Worm (Caenorhabditis elegans) whole organism, L4 larva: ENCODE results near the gene F08G12.3.
A peak's percentile ranks its signal among the peaks of the same experiment; 100 is the strongest.

ENCODE experiments used
- D1046.2 ChIP-seq: fragments of 200-800 bp; sonication (Bioruptor generic); IDR thresholded peaks from 2 replicates; pipeline ENCODE4 v1.3.6; 2022; ENCODE audit warnings: missing genetic modification characterization, missing compliant biosample characterization
- F26F4.8 ChIP-seq: fragments of 200-800 bp; sonication (Bioruptor generic); conservative IDR thresholded peaks from 2 replicates; pipeline ENCODE4 v1.3.6; 2022; ENCODE audit warnings: missing genetic modification characterization, missing compliant biosample characterization
- F44E2.7 ChIP-seq: fragments of 200-800 bp; sonication (Bioruptor generic); IDR thresholded peaks from 2 replicates; pipeline ENCODE4 v2.1.2; 2022; ENCODE audit warnings: missing genetic modification characterization, missing compliant biosample characterization
- F49E8.2 ChIP-seq: sonication (generic microtip); optimal IDR thresholded peaks from 2 replicates; lab custom pipeline; 2016; ENCODE audit warnings: missing compliant biosample characterization, mild to moderate bottlenecking, missing genetic modification characterization, borderline replicate concordance
- R02D3.7 ChIP-seq: fragments of 150-350 bp; sonication (generic microtip); optimal IDR thresholded peaks from 3 replicates; lab custom pipeline; 2014; ENCODE audit warnings: missing biosample characterization, missing genetic modification characterization
- Y105C5A.15 ChIP-seq: fragments of 200-800 bp; sonication (Bioruptor generic); IDR thresholded peaks from 2 replicates; pipeline ENCODE4 v1.3.6; 2022; ENCODE audit warnings: missing genetic modification characterization, missing compliant biosample characterization
- Y48G9A.11 ChIP-seq: fragments of 200-800 bp; sonication (Bioruptor generic); IDR thresholded peaks from 2 replicates; pipeline ENCODE4 v1.3.6; 2022; ENCODE audit warnings: missing genetic modification reagents, missing genetic modification characterization, missing compliant biosample characterization
- Y5F2A.4 ChIP-seq: fragments of 200-800 bp; sonication (Bioruptor generic); optimal IDR thresholded peaks from 2 replicates; lab custom pipeline; 2018; ENCODE audit warnings: mild to moderate bottlenecking, missing genetic modification characterization, missing compliant biosample characterization
- Y75B8A.6 ChIP-seq: fragments of 200-800 bp; sonication (Bioruptor generic); IDR thresholded peaks from 2 replicates; pipeline ENCODE4 v1.3.6; 2022; ENCODE audit warnings: missing genetic modification reagents, missing genetic modification characterization, missing compliant biosample characterization
- aha-1 ChIP-seq: fragments of 150-350 bp; peaks from one replicate; lab custom pipeline; 2014; ENCODE audit warnings: missing biosample characterization, missing genetic modification characterization
- arid-1 ChIP-seq: fragments of 200-800 bp; sonication (Bioruptor generic); conservative IDR thresholded peaks from 2 replicates; pipeline ENCODE4 v1.3.6; 2022; ENCODE audit warnings: missing genetic modification reagents, missing genetic modification characterization, missing compliant biosample characterization
- ceh-20 ChIP-seq: fragments of 200-800 bp; sonication (Bioruptor generic); IDR thresholded peaks from 2 replicates; pipeline ENCODE4 v1.3.6; 2022; ENCODE audit warnings: missing genetic modification reagents, missing genetic modification characterization, missing compliant biosample characterization
- ceh-28 ChIP-seq: fragments of 150-350 bp; optimal IDR thresholded peaks from 2 replicates; lab custom pipeline; 2014; ENCODE audit warnings: missing biosample characterization, missing genetic modification reagents, missing genetic modification characterization
- ceh-32 ChIP-seq: sonication (generic microtip); optimal IDR thresholded peaks from 2 replicates; lab custom pipeline; 2016; ENCODE audit warnings: mild to moderate bottlenecking, missing genetic modification characterization, missing compliant biosample characterization; ENCODE audit not compliant: poor library complexity
- ceh-44 ChIP-seq: fragments of 200-800 bp; sonication (Bioruptor generic); IDR thresholded peaks from 2 replicates; pipeline ENCODE4 v1.3.6; 2022; ENCODE audit warnings: missing genetic modification reagents, missing genetic modification characterization, missing compliant biosample characterization
- ceh-82 ChIP-seq: sonication (generic microtip); optimal IDR thresholded peaks from 2 replicates; lab custom pipeline; 2017; ENCODE audit warnings: missing biosample characterization, missing genetic modification characterization
- ctbp-1 ChIP-seq: fragments of 200-800 bp; sonication (Bioruptor generic); IDR thresholded peaks from 2 replicates; pipeline ENCODE4 v1.3.6; 2022; ENCODE audit warnings: missing genetic modification reagents, missing genetic modification characterization, missing compliant biosample characterization
- egl-43 ChIP-seq: fragments of 200-800 bp; sonication (Bioruptor generic); IDR thresholded peaks from 2 replicates; pipeline ENCODE4 v1.3.6; 2022; ENCODE audit warnings: missing genetic modification reagents, missing genetic modification characterization, missing compliant biosample characterization
- hlh-30 ChIP-seq: sonication (generic microtip); optimal IDR thresholded peaks from 2 replicates; lab custom pipeline; 2017; ENCODE audit warnings: antibody characterized with exemption, mild to moderate bottlenecking, missing genetic modification characterization, missing compliant biosample characterization; ENCODE audit not compliant: insufficient read depth
- lim-7 ChIP-seq: fragments of 200-800 bp; sonication (Bioruptor generic); IDR thresholded peaks from 2 replicates; pipeline ENCODE4 v1.3.6; 2022; ENCODE audit warnings: missing genetic modification characterization, missing compliant biosample characterization
- madf-5 ChIP-seq, 2 experiments: fragments of 200-800 bp; sonication (Bioruptor generic); IDR thresholded peaks; 2 replicates each; pipeline ENCODE4 v1.3.6; 2022; ENCODE audit warnings: missing compliant biosample characterization in 2 of 2, missing genetic modification characterization in 2 of 2
- mdt-29 ChIP-seq: fragments of 200-800 bp; sonication (Bioruptor generic); IDR thresholded peaks from 2 replicates; pipeline ENCODE4 v1.3.6; 2022; ENCODE audit warnings: missing genetic modification reagents, missing genetic modification characterization, missing compliant biosample characterization
- nhr-28 ChIP-seq: fragments of 150-350 bp; optimal IDR thresholded peaks from 2 replicates; lab custom pipeline; 2014; ENCODE audit warnings: missing biosample characterization, missing genetic modification characterization
- nhr-48 ChIP-seq: sonication (generic microtip); optimal IDR thresholded peaks from 2 replicates; lab custom pipeline; 2016; ENCODE audit warnings: mild to moderate bottlenecking, missing genetic modification characterization, missing compliant biosample characterization
- nhr-76 ChIP-seq: fragments of 150-350 bp; optimal IDR thresholded peaks from 2 replicates; lab custom pipeline; 2014; ENCODE audit warnings: missing biosample characterization, missing genetic modification characterization
- snpc-4 ChIP-seq: fragments of 150-350 bp; optimal IDR thresholded peaks from 2 replicates; lab custom pipeline; 2014; ENCODE audit warnings: missing biosample characterization, missing genetic modification characterization
- spr-1 ChIP-seq: sonication (generic microtip); optimal IDR thresholded peaks from 2 replicates; lab custom pipeline; 2016; ENCODE audit warnings: mild to moderate bottlenecking, missing genetic modification characterization, missing compliant biosample characterization
- unc-39 ChIP-seq: sonication (generic microtip); optimal IDR thresholded peaks from 2 replicates; lab custom pipeline; 2017; ENCODE audit warnings: missing biosample characterization, missing genetic modification characterization
- unc-62 ChIP-seq, 3 experiments: fragments of 150-350 bp in 1 of 3; sonication (generic microtip); optimal IDR thresholded peaks in 2 of 3; peaks in 1 of 3; 1 replicate in 1 of 3; 2 replicates in 2 of 3; lab custom pipeline; 2014 to 2017; ENCODE audit warnings: missing biosample characterization in 3 of 3, missing genetic modification characterization in 3 of 3, missing genetic modification reagents in 3 of 3, missing genotype in 1 of 3
- zfp-2 ChIP-seq: sonication (generic microtip); optimal IDR thresholded peaks from 2 replicates; lab custom pipeline; 2016; ENCODE audit warnings: mild to moderate bottlenecking, missing genetic modification characterization, missing compliant biosample characterization
- zip-2 ChIP-seq: fragments of 150-350 bp; optimal IDR thresholded peaks from 2 replicates; lab custom pipeline; 2014; ENCODE audit warnings: missing biosample characterization, missing genetic modification characterization

Gene F08G12.3

DNA sequence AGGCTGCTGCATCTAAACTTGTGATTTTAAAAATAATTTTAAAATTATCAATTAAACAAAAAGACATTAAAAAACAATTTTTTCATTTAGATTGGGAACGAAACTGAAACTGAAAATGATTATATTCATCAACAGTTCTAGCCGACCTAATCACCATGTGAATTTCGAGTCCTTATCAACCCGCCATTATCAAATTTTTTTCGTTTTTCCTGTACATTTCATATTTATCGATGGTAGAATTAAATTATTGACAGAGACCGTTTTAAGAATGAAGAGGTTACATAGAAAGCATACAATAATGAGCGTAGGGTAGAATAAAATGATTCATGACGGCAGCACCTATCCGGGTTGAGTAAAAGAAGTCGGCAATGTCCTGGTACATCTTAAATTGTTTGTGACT is 24.2 kb downstream of the F08G12.3 start, which contains the start of gene asm-2 (continued):
- TF ChIP-seq ceh-32: no peak
- TF ChIP-seq Y75B8A.6 (GFP tag; lab: Robert Waterston, UW): no peak
- TF ChIP-seq F26F4.8: no peak
- peak; percentile 87 for TF ChIP-seq nhr-28 (tag; lab: Kevin White, UChicago)
- no peak for TF ChIP-seq arid-1 (GFP tag; lab: Robert Waterston, UW)
- TF ChIP-seq snpc-4 (tag; lab: Kevin White, UChicago): no peak

DNA sequence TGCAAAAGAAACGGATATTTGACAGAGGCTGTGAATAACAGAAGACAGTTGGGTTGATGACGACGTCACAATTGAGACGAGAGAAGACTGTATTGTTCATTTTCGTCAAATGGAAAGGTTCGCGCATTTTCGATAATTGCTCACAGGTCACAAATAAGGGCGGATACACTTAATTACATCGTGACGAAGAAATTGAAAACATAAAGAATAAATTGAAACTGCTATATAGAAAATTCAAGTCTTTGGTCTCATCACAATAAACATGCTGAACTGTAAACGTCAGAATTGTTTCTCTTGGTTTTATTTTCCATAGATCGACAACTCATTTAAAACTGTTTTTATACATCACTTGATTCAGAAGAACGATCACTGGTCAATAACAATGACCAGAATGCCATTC is 26.8 kb downstream of the F08G12.3 start, which contains the start of gene ZK455.5:
TSS of gene ZK455.5 (minus strand) at position 101 of the 400 bp plus-strand sequence.
- TF ChIP-seq nhr-76 (no peak), lim-7 (GFP tag; lab: Robert Waterston, UW) (no peak), ceh-82 (tag; lab: Kevin White, UChicago) (no peak), zfp-2 (tag; lab: Kevin White, UChicago) (no peak), arid-1 (GFP tag; lab: Robert Waterston, UW) (no peak), unc-39 (tag; lab: Kevin White, UChicago) (no peak), unc-62 (GFP tag; optimal IDR thresholded peaks at IDR 0.05 in 1 of 2; lab: Kevin White, UChicago) (no peak), unc-62 (tag; optimal IDR thresholded peaks at IDR 0.05; lab: Kevin White, UChicago) (no peak), ceh-44 (no peak), F44E2.7 (no peak), mdt-29 (GFP tag; lab: Robert Waterston, UW) (no peak), F26F4.8 (no peak), nhr-48 (no peak), ceh-20 (GFP tag; lab: Robert Waterston, UW) (no peak), R02D3.7 (tag; lab: Kevin White, UChicago) (no peak), hlh-30 (no peak), D1046.2 (GFP tag; lab: Robert Waterston, UW) (no peak)
- TF ChIP-seq, all 104 proteins: peak for 0

DNA sequence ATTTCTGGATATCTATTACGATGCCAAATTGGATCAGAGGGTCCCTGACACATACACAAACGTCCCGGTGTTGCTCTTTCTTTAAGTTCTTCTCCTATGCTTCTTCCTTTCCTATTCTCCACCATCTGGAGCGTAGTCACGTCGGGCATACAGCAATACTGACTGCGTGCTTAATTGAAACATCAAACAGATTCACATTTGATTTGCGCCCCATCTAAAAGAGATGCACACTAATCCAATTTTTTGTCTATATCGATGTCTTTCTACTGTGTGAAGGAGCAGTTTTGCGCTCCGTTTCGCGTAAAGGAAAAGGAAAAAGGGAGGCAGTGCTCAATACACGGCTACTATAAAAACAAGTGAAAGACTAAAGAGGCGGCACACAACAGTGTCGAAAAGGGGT is 28.7 kb downstream of the F08G12.3 start:
- no peak for TF ChIP-seq spr-1 (tag; lab: Kevin White, UChicago)
- TF ChIP-seq Y5F2A.4 (GFP tag; lab: Kevin White, UChicago): no peak
- TF ChIP-seq ceh-32: no peak
- TF ChIP-seq aha-1 (tag; lab: Kevin White, UChicago): no peak
- TF ChIP-seq Y48G9A.11: no peak
- TF ChIP-seq Y105C5A.15: no peak
- TF ChIP-seq madf-5 (GFP tag; IDR thresholded peaks at IDR 0.05; lab: Robert Waterston, UW): no peak
- TF ChIP-seq, all 104 proteins: peak for 0

DNA sequence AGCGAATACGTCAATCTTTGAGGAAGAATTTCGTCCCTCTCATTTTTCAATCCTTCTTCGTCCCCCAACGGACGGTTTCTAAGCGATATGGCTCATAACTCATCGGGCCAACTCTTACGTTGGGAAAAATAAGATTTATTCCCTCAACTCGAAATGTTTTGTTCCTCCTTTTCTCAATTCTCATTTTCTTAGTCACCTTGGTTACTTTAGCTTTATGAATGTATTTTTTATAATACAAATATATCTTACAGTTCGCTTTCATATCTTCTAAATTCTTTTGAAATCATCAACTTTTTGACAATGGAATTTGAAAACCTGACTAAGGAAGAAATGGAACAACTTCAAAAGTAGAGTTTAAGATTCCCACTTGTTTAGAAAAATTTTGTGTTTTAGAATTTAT is 29.4 kb downstream of the F08G12.3 start, which contains the start of gene npr-9:
TSS of gene npr-9 (plus strand) at position 301 of the 400 bp plus-strand sequence.
- TF ChIP-seq egl-43 (no peak), ctbp-1 (GFP tag; lab: Robert Waterston, UW) (no peak), F49E8.2 (no peak), aha-1 (tag; lab: Kevin White, UChicago) (peak; percentile 63), ceh-28 (tag; lab: Kevin White, UChicago) (no peak), unc-62 (GFP tag; optimal IDR thresholded peaks at IDR 0.05 in 1 of 2; lab: Kevin White, UChicago) (peak in 1 of 2 experiments; percentile 13), unc-62 (tag; optimal IDR thresholded peaks at IDR 0.05; lab: Kevin White, UChicago) (no peak)

DNA sequence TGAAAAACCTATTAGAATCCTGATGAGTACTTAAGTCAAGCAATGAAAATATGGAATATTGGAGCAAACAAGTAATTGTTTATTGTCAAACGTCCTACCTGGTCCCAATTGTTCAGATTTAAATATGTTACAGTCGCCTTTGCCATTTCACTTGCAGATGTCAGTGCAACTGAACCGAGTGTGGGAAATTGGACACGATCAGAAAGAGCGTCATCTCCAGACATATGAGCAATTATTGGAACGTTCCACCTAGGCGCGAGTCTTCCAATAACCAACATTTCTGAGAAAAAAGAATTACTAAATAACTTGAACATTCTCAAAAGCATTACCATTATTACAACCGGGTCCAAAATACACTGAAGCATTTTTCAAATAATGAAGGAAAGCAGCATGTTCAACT is 37.0 kb downstream of the F08G12.3 start:
- peak; percentile 94 for TF ChIP-seq aha-1 (tag; lab: Kevin White, UChicago)
- TF ChIP-seq F26F4.8: no peak

DNA sequence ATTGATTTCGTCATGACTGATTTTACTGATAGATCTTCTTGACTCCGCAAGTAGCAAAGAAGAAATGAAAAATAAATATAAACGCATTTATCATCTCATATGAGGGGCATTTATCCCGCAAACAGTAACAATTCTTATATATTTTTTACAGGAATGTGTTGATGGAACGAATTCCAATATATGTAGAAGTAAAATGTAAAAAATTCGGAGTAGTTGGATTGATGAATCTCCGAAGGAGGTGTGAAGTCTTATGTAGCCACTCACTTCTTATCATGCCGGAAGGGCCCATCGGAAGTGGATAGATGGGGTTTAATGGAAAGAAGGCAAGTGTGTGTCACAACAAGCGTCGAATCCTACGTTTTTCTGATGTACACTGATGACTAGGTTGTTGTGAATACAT is 37.7 kb downstream of the F08G12.3 start, which contains the start of gene gcy-9:
TSS of gene gcy-9 (minus strand) at position 101 of the 400 bp plus-strand sequence.
- no peak for TF ChIP-seq zip-2 (tag; lab: Kevin White, UChicago)
- TF ChIP-seq, all 104 proteins: peak for 0
